Fruit fly (Drosophila melanogaster): ENCODE results near the gene SMC6.

SMC6 gene

DNA sequence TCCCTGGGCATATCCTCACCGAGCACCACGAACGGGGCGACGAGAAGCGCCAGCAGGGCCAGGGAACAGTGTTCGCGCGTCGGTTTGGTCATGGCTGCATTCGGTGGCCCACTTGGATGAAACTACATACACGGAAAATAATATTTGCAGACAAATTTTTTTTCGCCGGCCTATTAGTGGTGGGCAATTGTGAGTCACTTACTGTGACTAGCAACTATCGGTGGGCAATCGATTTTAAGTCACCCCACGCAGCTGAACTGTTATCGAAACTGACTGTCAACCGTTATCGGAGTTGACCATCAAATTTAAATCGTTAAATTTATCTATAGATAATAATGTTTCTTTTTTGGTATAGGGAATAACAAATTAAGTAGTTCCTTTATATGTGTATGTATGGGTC lies 23.9 kb downstream of the SMC6 start, which contains the start of gene CG5510:
CG5510 (minus strand) TSS at position 201 of the 400 bp plus-strand sequence.
- TF ChIP-seq CG11902 (GFP tag; optimal IDR thresholded peaks at IDR 0.05): no peak
- peak; percentile 33 for TF ChIP-seq Eip75B (GFP tag; optimal IDR thresholded peaks at IDR 0.05)
- no peak for TF ChIP-seq Hr4 (GFP tag; optimal IDR thresholded peaks at IDR 0.05)
- TF ChIP-seq CG11294 (GFP tag; IDR thresholded peaks at IDR 0.05): 0 out of 2 replicates have a peak, but pooled peaks have one; percentile 23
- TF ChIP-seq Sox14 (GFP tag; optimal IDR thresholded peaks at IDR 0.05): peak; percentile 33
- no peak for TF ChIP-seq svp (GFP tag)
- peak; percentile 44 for TF ChIP-seq CG3032 (tag; optimal IDR thresholded peaks at IDR 0.05)
- TF ChIP-seq Sox102F (GFP tag; optimal IDR thresholded peaks at IDR 0.05): no peak
- no peak for TF ChIP-seq dsx (GFP tag; optimal IDR thresholded peaks at IDR 0.05; ENCODE audit: poor library complexity, severe bottlenecking)
- no peak for TF ChIP-seq Ets96B (tag; optimal IDR thresholded peaks at IDR 0.05)
- TF ChIP-seq CG31627 (GFP tag; optimal IDR thresholded peaks at IDR 0.05): peak; percentile 48
- TF ChIP-seq fkh (GFP tag; optimal IDR thresholded peaks at IDR 0.05): no peak
- no peak for TF ChIP-seq pdm3 (GFP tag; optimal IDR thresholded peaks at IDR 0.05)
- TF ChIP-seq CG11762 (GFP tag; optimal IDR thresholded peaks at IDR 0.05; ENCODE audit: insufficient read depth): no peak
- TF ChIP-seq CG15336 (GFP tag; IDR thresholded peaks at IDR 0.05): 0 out of 2 replicates have a peak, but pooled peaks have one; percentile 23
- no peak for TF ChIP-seq Gug (GFP tag; IDR thresholded peaks at IDR 0.05)
- TF ChIP-seq vri (GFP tag; optimal IDR thresholded peaks at IDR 0.05): no peak
- no peak for TF ChIP-seq CG6808 (GFP tag; optimal IDR thresholded peaks at IDR 0.05)
- TF ChIP-seq Eip78C (GFP tag): peak; percentile 67
- TF ChIP-seq CG8319 (GFP tag; optimal IDR thresholded peaks at IDR 0.05): no peak
- TF ChIP-seq eg (GFP tag; IDR thresholded peaks at IDR 0.05): peak; percentile 48; the same call in 1 of the 3 replicates
- no peak for TF ChIP-seq Sox15 (GFP tag; optimal IDR thresholded peaks at IDR 0.05)
- TF ChIP-seq esn (GFP tag; optimal IDR thresholded peaks at IDR 0.05): peak; percentile 64
- no peak for TF ChIP-seq OdsH (GFP tag; optimal IDR thresholded peaks at IDR 0.05)
- TF ChIP-seq topi (GFP tag; optimal IDR thresholded peaks at IDR 0.05): peak; percentile 28
- no peak for TF ChIP-seq CG32006 (GFP tag; optimal IDR thresholded peaks at IDR 0.05)
- peak; percentile 39 for TF ChIP-seq achi (GFP tag; optimal IDR thresholded peaks at IDR 0.05)
- peak; percentile 45 for TF ChIP-seq cyc (GFP tag; optimal IDR thresholded peaks at IDR 0.05)
- no peak for TF ChIP-seq CG9139 (GFP tag; optimal IDR thresholded peaks at IDR 0.05)
- TF ChIP-seq CG34406 (GFP tag; optimal IDR thresholded peaks at IDR 0.05): no peak
- TF ChIP-seq CG16779 (tag; optimal IDR thresholded peaks at IDR 0.05): no peak
- no peak for TF ChIP-seq CG4318 (GFP tag; optimal IDR thresholded peaks at IDR 0.05)
- no peak for TF ChIP-seq Eip93F (GFP tag; optimal IDR thresholded peaks at IDR 0.05)
- no peak for TF ChIP-seq acj6 (GFP tag; optimal IDR thresholded peaks at IDR 0.05)
- TF ChIP-seq lz (GFP tag; optimal IDR thresholded peaks at IDR 0.05): peak; percentile 47

DNA sequence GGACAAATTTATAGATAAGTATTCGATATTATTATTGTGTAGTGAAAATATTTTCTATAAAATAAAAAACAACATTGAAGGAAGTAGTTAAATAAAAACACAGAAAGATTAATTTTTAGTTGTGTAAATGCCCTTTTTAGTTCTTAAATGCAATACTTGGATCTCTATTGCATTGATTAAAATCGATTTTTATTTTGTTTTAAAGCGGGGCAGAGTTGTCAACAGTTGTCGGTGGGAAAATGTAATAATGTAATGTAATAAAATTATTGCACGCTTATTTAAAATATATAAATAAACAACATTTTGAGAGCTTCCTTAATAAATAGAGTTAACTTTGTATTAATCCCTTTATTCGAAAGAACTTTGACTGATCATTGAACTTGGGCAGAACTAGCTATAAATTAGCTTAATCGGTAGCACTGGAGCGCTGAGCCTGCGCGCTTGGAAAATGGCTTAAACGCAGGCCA lies 29.6 kb downstream of the SMC6 start, which contains the start of gene Apc2:
Apc2 (plus strand) TSS at position 411 of the 467 bp plus-strand sequence.
- TF ChIP-seq CG6276 (GFP tag; optimal IDR thresholded peaks at IDR 0.05) (no peak), spab (GFP tag; optimal IDR thresholded peaks at IDR 0.05) (no peak), CG8632 (GFP tag; optimal IDR thresholded peaks at IDR 0.05) (peak; percentile 37), CG8119 (GFP tag; IDR thresholded peaks at IDR 0.05) (no peak), Eip75B (GFP tag; optimal IDR thresholded peaks at IDR 0.05) (peak; percentile 61), CG6808 (GFP tag; optimal IDR thresholded peaks at IDR 0.05) (no peak), Met (GFP tag; optimal IDR thresholded peaks at IDR 0.05) (no peak), CG32006 (GFP tag; optimal IDR thresholded peaks at IDR 0.05) (peak; percentile 69), CG16779 (tag; optimal IDR thresholded peaks at IDR 0.05) (no peak), CG7368 (GFP tag; optimal IDR thresholded peaks at IDR 0.05) (no peak), svp (GFP tag) (no peak), cyc (GFP tag; optimal IDR thresholded peaks at IDR 0.05) (peak; percentile 56), CG15336 (GFP tag; IDR thresholded peaks at IDR 0.05) (peak; percentile 56), CG3032 (tag; optimal IDR thresholded peaks at IDR 0.05) (peak; percentile 64), dsx (GFP tag; optimal IDR thresholded peaks at IDR 0.05; ENCODE audit: poor library complexity, severe bottlenecking) (peak; percentile 56), Sox15 (GFP tag; optimal IDR thresholded peaks at IDR 0.05) (no peak), Lpt (GFP tag; optimal IDR thresholded peaks at IDR 0.05) (peak; percentile 36), net (GFP tag; optimal IDR thresholded peaks at IDR 0.05) (peak; percentile 52), CG3919 (GFP tag; optimal IDR thresholded peaks at IDR 0.05) (peak; percentile 58), pdm3 (GFP tag; optimal IDR thresholded peaks at IDR 0.05) (peak; percentile 63), topi (GFP tag; optimal IDR thresholded peaks at IDR 0.05) (peak; percentile 60), esn (GFP tag; optimal IDR thresholded peaks at IDR 0.05) (peak; percentile 75), CG9139 (GFP tag; optimal IDR thresholded peaks at IDR 0.05) (no peak), ss (GFP tag; optimal IDR thresholded peaks at IDR 0.05) (peak in 1 of 2 experiments; percentile 13), Eip78C (GFP tag) (peak; percentile 91), CG8319 (GFP tag; optimal IDR thresholded peaks at IDR 0.05) (no peak), fkh (GFP tag; optimal IDR thresholded peaks at IDR 0.05) (no peak), CG10669 (GFP tag; optimal IDR thresholded peaks at IDR 0.05) (no peak), Eip93F (GFP tag; optimal IDR thresholded peaks at IDR 0.05) (no peak), lz (GFP tag; optimal IDR thresholded peaks at IDR 0.05) (peak; percentile 76), CG1621 (tag; optimal IDR thresholded peaks at IDR 0.05) (no peak), CG11762 (GFP tag; optimal IDR thresholded peaks at IDR 0.05; ENCODE audit: insufficient read depth) (no peak), CG31627 (GFP tag; optimal IDR thresholded peaks at IDR 0.05) (peak; percentile 42)
